Worm (Caenorhabditis elegans) whole organism, early embryonic: ENCODE measurements around the gene D2021.4.
A peak's percentile ranks its signal among the peaks of the same experiment; 100 is the strongest.
"Not testable (repeated sequence)": the region's sequence is repeated elsewhere in the genome, so short reads cannot be mapped to it uniquely, and the experiment has no call there.

Experiments
- B0310.2 ChIP-seq: sonication (generic microtip); optimal IDR thresholded peaks from 2 replicates; lab custom pipeline; 2016; ENCODE audit warnings: mild to moderate bottlenecking, missing genetic modification characterization, missing compliant biosample characterization
- F13C5.2 ChIP-seq: sonication (generic microtip); optimal IDR thresholded peaks from 2 replicates; lab custom pipeline; 2017; ENCODE audit warnings: mild to moderate bottlenecking, missing genetic modification characterization, inconsistent platforms, missing compliant biosample characterization
- aly-1 ChIP-seq: sonication (generic microtip); optimal IDR thresholded peaks from 2 replicates; lab custom pipeline; 2016; ENCODE audit warnings: missing genetic modification characterization, missing compliant biosample characterization
- ama-1 ChIP-seq: fragments of 150-350 bp; optimal IDR thresholded peaks from 2 replicates; lab custom pipeline; 2014
- ceh-13 ChIP-seq: fragments of 200-800 bp; sonication (Bioruptor generic); optimal IDR thresholded peaks from 2 replicates; lab custom pipeline; 2018; ENCODE audit warnings: mild to moderate bottlenecking, missing genetic modification characterization, missing compliant biosample characterization
- ceh-36 ChIP-seq: sonication (generic microtip); optimal IDR thresholded peaks from 2 replicates; lab custom pipeline; 2016; ENCODE audit warnings: missing genetic modification characterization, inconsistent platforms, missing compliant biosample characterization
- ets-7 ChIP-seq: sonication (generic microtip); optimal IDR thresholded peaks from 2 replicates; lab custom pipeline; 2016; ENCODE audit warnings: missing genotype, missing genetic modification characterization, missing compliant biosample characterization
- flt-1 ChIP-seq: fragments of 200-800 bp; sonication (Bioruptor generic); IDR thresholded peaks from 2 replicates; pipeline ENCODE4 v1.3.6; 2022; ENCODE audit warnings: missing genetic modification characterization, missing compliant biosample characterization
- hmbx-1 ChIP-seq: sonication (generic microtip); optimal IDR thresholded peaks from 2 replicates; lab custom pipeline; 2016; ENCODE audit warnings: mild to moderate bottlenecking, missing genetic modification characterization, missing compliant biosample characterization
- hmg-4 ChIP-seq: fragments of 200-800 bp; sonication (Bioruptor generic); optimal IDR thresholded peaks from 2 replicates; lab custom pipeline; 2018; ENCODE audit warnings: mild to moderate bottlenecking, missing genetic modification characterization, missing compliant biosample characterization
- hnd-1 ChIP-seq: sonication (generic microtip); optimal IDR thresholded peaks from 2 replicates; lab custom pipeline; 2016; ENCODE audit warnings: missing genetic modification characterization, missing compliant biosample characterization
- pes-1 ChIP-seq: fragments of 200-800 bp; sonication (Bioruptor generic); IDR thresholded peaks from 2 replicates; pipeline ENCODE4 v1.3.6; 2022; ENCODE audit warnings: missing genetic modification reagents, missing genetic modification characterization, missing compliant biosample characterization
- scrt-1 ChIP-seq: fragments of 200-800 bp; sonication (Bioruptor generic); IDR thresholded peaks from 2 replicates; pipeline ENCODE4 v1.3.6; 2022; ENCODE audit warnings: missing genetic modification characterization, missing compliant biosample characterization
- sea-1 ChIP-seq: fragments of 200-800 bp; sonication (Bioruptor generic); conservative IDR thresholded peaks from 2 replicates; pipeline ENCODE4 v1.3.6; 2022; ENCODE audit warnings: missing genetic modification characterization, missing compliant biosample characterization
- tbx-11 ChIP-seq: fragments of 200-800 bp; sonication (Bioruptor generic); IDR thresholded peaks from 2 replicates; pipeline ENCODE4 v1.3.6; 2022; ENCODE audit warnings: missing genetic modification characterization, missing compliant biosample characterization
- tbx-37 ChIP-seq: fragments of 200-800 bp; sonication (Bioruptor generic); conservative IDR thresholded peaks from 2 replicates; pipeline ENCODE4 v1.3.6; 2022; ENCODE audit warnings: missing genetic modification reagents, missing genetic modification characterization, missing compliant biosample characterization
- tra-4 ChIP-seq: sonication (generic microtip); optimal IDR thresholded peaks from 2 replicates; lab custom pipeline; 2017; ENCODE audit warnings: missing genetic modification characterization, missing compliant biosample characterization

Gene D2021.4

DNA sequence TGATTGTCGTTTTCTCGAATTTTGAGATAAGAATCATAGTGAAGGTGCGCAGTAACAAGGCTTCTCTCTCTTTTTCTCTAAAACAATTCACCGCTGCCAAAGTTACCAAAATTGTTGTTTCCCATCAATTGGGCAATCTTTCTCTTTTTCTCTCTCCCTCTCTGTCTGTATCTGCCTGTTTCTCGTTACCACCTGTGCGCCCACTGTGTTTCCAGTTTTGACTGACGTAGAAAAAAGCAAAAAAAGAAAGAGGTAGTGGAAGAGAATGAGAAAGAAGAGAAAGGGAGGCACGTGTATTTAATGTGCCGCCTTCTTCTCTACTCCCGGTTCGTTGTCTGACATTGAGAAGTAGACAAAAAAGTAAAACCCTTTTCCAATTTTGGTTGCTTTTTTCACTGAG, 1.2 kb upstream of the D2021.4 start:
- no peak for TF ChIP-seq sea-1 (GFP tag; lab: Robert Waterston, UW)
- no peak for TF ChIP-seq F13C5.2 (tag; lab: Kevin White, UChicago)
- no peak for TF ChIP-seq aly-1 (tag; lab: Kevin White, UChicago)
- no peak for TF ChIP-seq scrt-1 (GFP tag; lab: Robert Waterston, UW)
- no peak for TF ChIP-seq ets-7 (tag; lab: Kevin White, UChicago)

- TF ChIP-seq tbx-37 (GFP tag; lab: Robert Waterston, UW) (0 out of 2 replicates have a peak, but pooled peaks have one; percentile 13), tbx-11 (0 out of 2 replicates have a peak, but pooled peaks have one; percentile 22), F13C5.2 (tag; lab: Kevin White, UChicago) (peak; percentile 43), flt-1 (GFP tag; lab: Robert Waterston, UW) (no peak), aly-1 (tag; lab: Kevin White, UChicago) (no peak), hmg-4 (GFP tag; lab: Kevin White, UChicago) (peak; percentile 31)
These were observed 2.9 kb downstream of the D2021.4 start, which contains the start of gene sdha-1 for ce11 chrX:8545971-8546442. Gene sdha-1, minus strand, starts transcription at chrX:8546021.

- TF ChIP-seq aly-1 (tag; lab: Kevin White, UChicago); pes-1; flt-1 (GFP tag; lab: Robert Waterston, UW): not testable (repeated sequence)
These were observed 7.3 kb downstream of the D2021.4 start, which contains the start of gene nspc-7 for ce11 chrX:8541562-8541961. Gene nspc-7, plus strand, starts transcription at chrX:8541862.

DNA sequence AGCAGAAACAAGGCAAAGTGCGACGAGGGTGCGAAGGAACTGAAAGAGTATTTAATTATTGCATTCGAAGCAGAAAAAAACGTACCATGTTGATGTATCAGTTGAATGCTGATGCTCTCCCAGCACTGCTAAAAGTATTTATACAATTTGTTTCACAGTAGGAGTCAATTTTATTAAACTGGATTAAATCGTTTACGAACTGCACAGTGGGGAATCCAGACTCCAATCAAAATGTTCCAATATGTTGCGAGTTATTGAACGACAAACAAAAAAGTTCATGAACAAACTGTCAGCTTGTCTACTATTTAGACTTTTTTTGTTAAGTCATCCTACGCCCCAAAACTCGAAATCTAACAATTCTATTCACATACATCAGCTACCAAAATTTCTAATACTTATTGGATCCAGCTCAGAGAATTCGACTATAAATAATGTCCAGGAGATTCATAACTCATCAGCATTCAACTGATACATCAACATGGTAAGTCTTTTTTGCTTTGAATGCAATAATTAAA, 10.6 kb downstream of the D2021.4 start, which contains the start of the genes nspc-4 and nspc-5:
Gene nspc-4, minus strand, starts transcription at position 101 of the 515 bp plus-strand sequence.
Gene nspc-5, plus strand, starts transcription at position 465 of the 515 bp plus-strand sequence.
- not testable (repeated sequence) for TF ChIP-seq aly-1 (tag; lab: Kevin White, UChicago); ets-7 (tag; lab: Kevin White, UChicago); ceh-13 (GFP tag; lab: Kevin White, UChicago)

ce11 chrX:8536791-8537190, 12.1 kb downstream of the D2021.4 start, which contains the start of gene nspc-3:
Gene nspc-3, plus strand, starts transcription at chrX:8537091.
- TF ChIP-seq hmg-4 (GFP tag; lab: Kevin White, UChicago) (no peak), tbx-11 (no peak), F13C5.2 (tag; lab: Kevin White, UChicago) (no peak), scrt-1 (GFP tag; lab: Robert Waterston, UW) (no peak)

DNA sequence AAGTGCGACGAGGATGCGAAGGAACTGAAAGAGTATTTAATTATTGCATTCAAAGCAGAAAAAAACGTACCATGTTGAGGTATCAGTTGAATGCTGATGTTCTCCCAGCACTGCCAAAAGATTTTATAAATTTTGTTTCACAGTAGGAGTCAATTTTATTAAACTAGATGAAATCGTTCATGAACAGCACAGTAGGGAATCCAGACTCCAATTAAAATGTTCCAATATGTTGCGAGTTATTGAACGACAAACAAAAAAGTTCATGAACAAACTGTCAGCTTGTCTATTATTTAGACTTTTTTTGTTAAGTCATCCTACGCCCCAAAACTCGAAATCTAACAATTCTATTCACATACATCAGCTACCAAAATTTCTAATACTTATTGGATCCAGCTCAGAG, 13.9 kb downstream of the D2021.4 start, which contains the start of gene nspc-1:
Gene nspc-1, minus strand, starts transcription at position 101 of the 400 bp plus-strand sequence.
- not testable (repeated sequence) for TF ChIP-seq ceh-36 (tag; lab: Kevin White, UChicago); ceh-13 (GFP tag; lab: Kevin White, UChicago); pes-1

- TF ChIP-seq tbx-11 (no peak), B0310.2 (tag; lab: Kevin White, UChicago) (no peak), ama-1 (no peak), sea-1 (GFP tag; lab: Robert Waterston, UW) (no peak), tbx-37 (GFP tag; lab: Robert Waterston, UW) (no peak), hnd-1 (tag; lab: Kevin White, UChicago) (no peak), ceh-36 (tag; lab: Kevin White, UChicago) (no peak), ets-7 (tag; lab: Kevin White, UChicago) (no peak), aly-1 (tag; lab: Kevin White, UChicago) (no peak)
These were observed 20.9 kb downstream of the D2021.4 start, which contains the start of gene flp-5 for ce11 chrX:8527950-8528349. Gene flp-5, plus strand, starts transcription at chrX:8528250.

DNA sequence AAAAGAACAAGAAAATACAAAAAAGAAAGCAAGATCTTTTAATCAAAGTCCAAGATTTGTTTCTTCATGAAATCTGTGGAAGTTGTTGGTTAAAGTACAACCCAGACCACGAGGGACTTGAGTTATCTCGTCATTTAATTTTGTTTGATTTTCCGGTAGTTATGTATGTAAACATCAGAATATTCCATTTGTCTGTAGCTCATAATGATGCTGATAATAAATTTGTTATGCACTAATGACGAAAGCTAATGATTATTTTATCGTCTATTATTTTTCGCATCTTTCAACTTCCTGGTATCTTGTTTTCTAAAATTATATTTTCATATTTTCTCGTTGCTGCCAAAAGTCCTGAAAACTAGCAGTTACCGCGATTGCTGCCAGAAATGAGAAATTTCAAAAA, 25.9 kb downstream of the D2021.4 start:
- TF ChIP-seq F13C5.2 (tag; lab: Kevin White, UChicago) = no peak
- TF ChIP-seq hmbx-1 (tag; lab: Kevin White, UChicago) = no peak
- TF ChIP-seq B0310.2 (tag; lab: Kevin White, UChicago) = no peak
- TF ChIP-seq ama-1 = no peak
- no peak for TF ChIP-seq tra-4 (tag; lab: Kevin White, UChicago)
- TF ChIP-seq tbx-11 = no peak
- no peak for TF ChIP-seq sea-1 (GFP tag; lab: Robert Waterston, UW)
- no peak for TF ChIP-seq tbx-37 (GFP tag; lab: Robert Waterston, UW)
- TF ChIP-seq ceh-13 (GFP tag; lab: Kevin White, UChicago) = no peak
- no peak for TF ChIP-seq aly-1 (tag; lab: Kevin White, UChicago)
- no peak for TF ChIP-seq flt-1 (GFP tag; lab: Robert Waterston, UW)
- no peak for TF ChIP-seq ceh-36 (tag; lab: Kevin White, UChicago)
- no peak for TF ChIP-seq hnd-1 (tag; lab: Kevin White, UChicago)
- TF ChIP-seq ets-7 (tag; lab: Kevin White, UChicago) = no peak
- TF ChIP-seq scrt-1 (GFP tag; lab: Robert Waterston, UW) = no peak
- TF ChIP-seq hmg-4 (GFP tag; lab: Kevin White, UChicago) = no peak
